Worm (Caenorhabditis elegans) whole organism, L1 larva: ENCODE data around the gene F41F3.9.

Source experiments
- F16B12.6 ChIP-seq: fragments of 150-350 bp; optimal IDR thresholded peaks from 2 replicates; lab custom pipeline; 2014; ENCODE audit warnings: missing biosample characterization, missing genetic modification characterization
- Y116A8C.19 ChIP-seq: sonication (generic microtip); optimal IDR thresholded peaks from 2 replicates; lab custom pipeline; 2016; ENCODE audit warnings: missing compliant biosample characterization, missing genetic modification characterization, borderline replicate concordance
- aly-2 ChIP-seq: fragments of 150-350 bp; optimal IDR thresholded peaks from 2 replicates; lab custom pipeline; 2014; ENCODE audit warnings: missing biosample characterization, missing genetic modification characterization
- blmp-1 ChIP-seq: fragments of 150-350 bp; optimal IDR thresholded peaks from 2 replicates; lab custom pipeline; 2014; ENCODE audit warnings: missing biosample characterization, missing genetic modification characterization
- ceh-8 ChIP-seq: fragments of 200-800 bp; sonication (Bioruptor generic); optimal IDR thresholded peaks from 2 replicates; lab custom pipeline; 2018; ENCODE audit warnings: mild to moderate bottlenecking, missing genetic modification characterization, moderate library complexity, missing compliant biosample characterization
- ceh-82 ChIP-seq, 3 experiments: fragments of 150-350 bp in 1 of 3; sonication (generic microtip) in 2 of 3; optimal IDR thresholded peaks; 2 replicates each; lab custom pipeline; 2014 to 2017; ENCODE audit warnings: missing biosample characterization in 3 of 3, missing genetic modification characterization in 3 of 3
- ceh-88 ChIP-seq: fragments of 200-800 bp; sonication (Bioruptor generic); IDR thresholded peaks from 2 replicates; pipeline ENCODE4 v1.3.6; 2022; ENCODE audit warnings: missing genetic modification characterization, missing compliant biosample characterization
- ceh-90 ChIP-seq: sonication (generic microtip); optimal IDR thresholded peaks from 2 replicates; lab custom pipeline; 2016; ENCODE audit warnings: missing genetic modification characterization, missing compliant biosample characterization
- ces-1 ChIP-seq: fragments of 150-350 bp; optimal IDR thresholded peaks from 2 replicates; lab custom pipeline; 2014; ENCODE audit warnings: missing biosample characterization, missing genetic modification reagents, missing genetic modification characterization
- dsc-1 ChIP-seq: sonication (generic microtip); optimal IDR thresholded peaks from 2 replicates; lab custom pipeline; 2016; ENCODE audit warnings: mild to moderate bottlenecking, missing genetic modification characterization, missing compliant biosample characterization
- efl-3 ChIP-seq: fragments of 200-800 bp; sonication (Bioruptor generic); optimal IDR thresholded peaks from 2 replicates; lab custom pipeline; 2018; ENCODE audit warnings: mild to moderate bottlenecking, missing genetic modification characterization, missing compliant biosample characterization
- egl-13 ChIP-seq: sonication (generic microtip); optimal IDR thresholded peaks from 2 replicates; lab custom pipeline; 2016; ENCODE audit warnings: missing genotype, missing genetic modification reagents, missing genetic modification characterization, missing compliant biosample characterization
- egl-27 ChIP-seq, 2 experiments: fragments of 150-350 bp in 1 of 2; sonication (generic microtip); optimal IDR thresholded peaks; 3 replicates each; lab custom pipeline; 2017 to 2018; ENCODE audit warnings: missing biosample characterization in 2 of 2, missing genetic modification characterization in 2 of 2, missing genetic modification reagents in 2 of 2
- elt-2 ChIP-seq: sonication (generic microtip); optimal IDR thresholded peaks from 2 replicates; lab custom pipeline; 2016; ENCODE audit warnings: missing genetic modification characterization, mild to moderate bottlenecking, inconsistent platforms, missing compliant biosample characterization, missing genetic modification reagents
- elt-3 ChIP-seq, 6 experiments: fragments of 150-350 bp in 1 of 6; sonication (generic microtip); optimal IDR thresholded peaks; 2 replicates each; lab custom pipeline; 2017 to 2018; ENCODE audit warnings: missing biosample characterization in 6 of 6, missing genetic modification characterization in 6 of 6, inconsistent platforms in 1 of 6
- ets-5 ChIP-seq: fragments of 200-800 bp; sonication (Bioruptor generic); IDR thresholded peaks from 2 replicates; pipeline ENCODE4 v1.3.6; 2022; ENCODE audit warnings: missing genetic modification characterization, missing compliant biosample characterization
- grh-1 ChIP-seq: fragments of 200-800 bp; sonication (Bioruptor generic); IDR thresholded peaks from 2 replicates; pipeline ENCODE4 v1.3.6; 2022; ENCODE audit warnings: missing genetic modification reagents, missing genetic modification characterization, missing compliant biosample characterization
- hlh-17 ChIP-seq: fragments of 200-800 bp; sonication (Bioruptor generic); optimal IDR thresholded peaks from 2 replicates; lab custom pipeline; 2018; ENCODE audit warnings: missing genetic modification characterization, mild to moderate bottlenecking, missing compliant biosample characterization, moderate library complexity, borderline replicate concordance
- hlh-4 ChIP-seq: sonication (generic microtip); optimal IDR thresholded peaks from 2 replicates; lab custom pipeline; 2016; ENCODE audit warnings: mild to moderate bottlenecking, missing genetic modification characterization, missing compliant biosample characterization
- hpl-2 ChIP-seq: fragments of 150-350 bp; optimal IDR thresholded peaks from 2 replicates; lab custom pipeline; 2014; ENCODE audit warnings: missing biosample characterization, missing genetic modification reagents, missing genetic modification characterization
- irx-1 ChIP-seq: sonication (generic microtip); optimal IDR thresholded peaks from 2 replicates; lab custom pipeline; 2016; ENCODE audit warnings: missing genetic modification characterization, missing compliant biosample characterization
- isw-1 ChIP-seq: fragments of 200-800 bp; sonication (Bioruptor generic); IDR thresholded peaks from 2 replicates; pipeline ENCODE4 v1.3.6; 2022; ENCODE audit warnings: missing genetic modification characterization, missing compliant biosample characterization
- jun-1 ChIP-seq: fragments of 150-350 bp; optimal IDR thresholded peaks from 2 replicates; lab custom pipeline; 2014; ENCODE audit warnings: missing biosample characterization, missing genetic modification reagents, missing genetic modification characterization
- lin-13 ChIP-seq: fragments of 150-350 bp; optimal IDR thresholded peaks from 2 replicates; lab custom pipeline; 2014; ENCODE audit warnings: missing biosample characterization, missing genetic modification reagents, missing genetic modification characterization
- lin-14 ChIP-seq: fragments of 200-800 bp; sonication (Bioruptor generic); optimal IDR thresholded peaks from 2 replicates; lab custom pipeline; 2018; ENCODE audit warnings: mild to moderate bottlenecking, missing genetic modification characterization, moderate library complexity, missing compliant biosample characterization
- lin-15B ChIP-seq: fragments of 150-350 bp; sonication (generic microtip); optimal IDR thresholded peaks from 3 replicates; lab custom pipeline; 2014; ENCODE audit warnings: missing biosample characterization, missing genetic modification characterization
- lir-3 ChIP-seq: sonication (generic microtip); optimal IDR thresholded peaks from 2 replicates; lab custom pipeline; 2016; ENCODE audit warnings: mild to moderate bottlenecking, missing genetic modification characterization, moderate library complexity, missing compliant biosample characterization; ENCODE audit not compliant: poor library complexity
- lsy-2 ChIP-seq, 2 experiments: fragments of 150-350 bp; optimal IDR thresholded peaks; 2 replicates each; lab custom pipeline; 2014; ENCODE audit warnings: missing biosample characterization in 2 of 2, missing genetic modification characterization in 2 of 2
- mab-9 ChIP-seq: fragments of 200-800 bp; sonication (Bioruptor generic); IDR thresholded peaks from 2 replicates; pipeline ENCODE4 v1.3.6; 2022; ENCODE audit warnings: missing genetic modification reagents, missing genetic modification characterization, missing compliant biosample characterization
- mdl-1 ChIP-seq, 2 experiments: fragments of 150-350 bp; optimal IDR thresholded peaks; 2 replicates each; lab custom pipeline; 2014 to 2017; ENCODE audit warnings: missing biosample characterization in 2 of 2, missing genetic modification characterization in 2 of 2, inconsistent platforms in 1 of 2
- mef-2 ChIP-seq: fragments of 150-350 bp; optimal IDR thresholded peaks from 2 replicates; lab custom pipeline; 2014; ENCODE audit warnings: missing biosample characterization, missing genetic modification characterization
- nhr-11 ChIP-seq: fragments of 150-350 bp; optimal IDR thresholded peaks from 2 replicates; lab custom pipeline; 2014; ENCODE audit warnings: missing biosample characterization, missing genetic modification characterization
- nhr-237 ChIP-seq: fragments of 150-350 bp; optimal IDR thresholded peaks from 2 replicates; lab custom pipeline; 2014; ENCODE audit warnings: missing biosample characterization, missing genetic modification characterization
- nhr-28 ChIP-seq: fragments of 150-350 bp; optimal IDR thresholded peaks from 2 replicates; lab custom pipeline; 2014; ENCODE audit warnings: missing biosample characterization, missing genetic modification characterization
- nhr-71 ChIP-seq: sonication (generic microtip); optimal IDR thresholded peaks from 2 replicates; lab custom pipeline; 2016; ENCODE audit warnings: mild to moderate bottlenecking, missing genetic modification characterization, moderate library complexity, missing compliant biosample characterization
- nhr-77 ChIP-seq: fragments of 150-350 bp; optimal IDR thresholded peaks from 2 replicates; lab custom pipeline; 2014; ENCODE audit warnings: missing biosample characterization, missing genetic modification characterization
- nhr-84 ChIP-seq: sonication (generic microtip); optimal IDR thresholded peaks from 2 replicates; lab custom pipeline; 2017; ENCODE audit warnings: missing biosample characterization, missing genetic modification characterization
- nhr-90 ChIP-seq: sonication (generic microtip); optimal IDR thresholded peaks from 2 replicates; lab custom pipeline; 2016; ENCODE audit warnings: mild to moderate bottlenecking, missing genetic modification characterization, missing compliant biosample characterization; ENCODE audit not compliant: poor library complexity
- pag-3 ChIP-seq: sonication (generic microtip); optimal IDR thresholded peaks from 2 replicates; lab custom pipeline; 2017; ENCODE audit warnings: missing genetic modification characterization, mild to moderate bottlenecking, missing compliant biosample characterization, antibody characterized with exemption, borderline replicate concordance; ENCODE audit not compliant: insufficient read depth
- pax-3 ChIP-seq: fragments of 200-800 bp; sonication (Bioruptor generic); optimal IDR thresholded peaks from 2 replicates; lab custom pipeline; 2018; ENCODE audit warnings: mild to moderate bottlenecking, missing genetic modification characterization, moderate library complexity, missing compliant biosample characterization
- pqm-1 ChIP-seq: sonication (generic microtip); optimal IDR thresholded peaks from 3 replicates; lab custom pipeline; 2017; ENCODE audit warnings: missing biosample characterization, missing genetic modification characterization
- rnt-1 ChIP-seq: sonication (generic microtip); optimal IDR thresholded peaks from 2 replicates; lab custom pipeline; 2016; ENCODE audit warnings: mild to moderate bottlenecking, missing genetic modification characterization, moderate library complexity, missing compliant biosample characterization
- snu-23 ChIP-seq: sonication (generic microtip); optimal IDR thresholded peaks from 2 replicates; lab custom pipeline; 2016; ENCODE audit warnings: missing genetic modification characterization, missing compliant biosample characterization
- sptf-1 ChIP-seq: fragments of 150-350 bp; optimal IDR thresholded peaks from 2 replicates; lab custom pipeline; 2014; ENCODE audit warnings: missing biosample characterization, missing genetic modification characterization
- sup-37 ChIP-seq: fragments of 200-800 bp; sonication (Bioruptor generic); optimal IDR thresholded peaks from 2 replicates; lab custom pipeline; 2018; ENCODE audit warnings: mild to moderate bottlenecking, missing genetic modification characterization, missing compliant biosample characterization
- tbx-2 ChIP-seq: sonication (generic microtip); optimal IDR thresholded peaks from 2 replicates; lab custom pipeline; 2016; ENCODE audit warnings: missing genetic modification characterization, missing compliant biosample characterization
- unc-86 ChIP-seq: sonication (generic microtip); optimal IDR thresholded peaks from 2 replicates; lab custom pipeline; 2016; ENCODE audit warnings: missing genetic modification characterization, missing compliant biosample characterization
- unc-98 ChIP-seq: fragments of 200-800 bp; sonication (Bioruptor generic); IDR thresholded peaks from 2 replicates; pipeline ENCODE4 v1.3.6; 2022; ENCODE audit warnings: missing genetic modification characterization, missing compliant biosample characterization
- vab-15 ChIP-seq: sonication (generic microtip); optimal IDR thresholded peaks from 2 replicates; lab custom pipeline; 2017; ENCODE audit warnings: missing genotype, mild to moderate bottlenecking, missing genetic modification characterization, missing compliant biosample characterization
- xbp-1 ChIP-seq: sonication (generic microtip); optimal IDR thresholded peaks from 2 replicates; lab custom pipeline; 2016; ENCODE audit warnings: missing genetic modification characterization, missing compliant biosample characterization
- zag-1 ChIP-seq: fragments of 150-350 bp; optimal IDR thresholded peaks from 2 replicates; lab custom pipeline; 2014; ENCODE audit warnings: missing biosample characterization, missing genetic modification characterization
- zip-4 ChIP-seq: fragments of 200-800 bp; sonication (Bioruptor generic); optimal IDR thresholded peaks from 2 replicates; lab custom pipeline; 2018; ENCODE audit warnings: mild to moderate bottlenecking, missing genetic modification characterization, moderate library complexity, missing compliant biosample characterization

F41F3.9 gene

ce11 chrV:4693282-4693588 lies 38.0 kb downstream of the F41F3.9 start (continued):
- TF ChIP-seq vab-15 (tag; lab: Kevin White, UChicago) (no peak), tbx-2 (tag; lab: Kevin White, UChicago) (peak; percentile 46), ceh-8 (GFP tag; lab: Kevin White, UChicago) (no peak), mef-2 (tag; lab: Kevin White, UChicago) (no peak), lin-15B (no peak), efl-3 (GFP tag; lab: Kevin White, UChicago) (no peak), hpl-2 (GFP tag; lab: Kevin White, UChicago) (no peak), sptf-1 (tag; lab: Kevin White, UChicago) (no peak), ceh-88 (no peak), Y116A8C.19 (no peak), hlh-4 (tag; lab: Kevin White, UChicago) (no peak), xbp-1 (tag; lab: Kevin White, UChicago) (no peak), lin-13 (GFP tag; lab: Kevin White, UChicago) (no peak), unc-98 (no peak), ets-5 (no peak), mab-9 (GFP tag; lab: Robert Waterston, UW) (no peak), lir-3 (tag; lab: Kevin White, UChicago) (no peak), nhr-11 (tag; lab: Kevin White, UChicago) (no peak), nhr-90 (tag; lab: Kevin White, UChicago) (no peak), blmp-1 (tag; lab: Kevin White, UChicago) (no peak), pqm-1 (tag; lab: Kevin White, UChicago) (no peak), lsy-2 (tag; optimal IDR thresholded peaks at IDR 0.05; lab: Kevin White, UChicago) (peak; percentile 28 to 56), ces-1 (GFP tag; lab: Kevin White, UChicago) (no peak), lin-14 (GFP tag; lab: Kevin White, UChicago) (peak; percentile 69), ceh-82 (tag; optimal IDR thresholded peaks at IDR 0.05; lab: Kevin White, UChicago) (no peak), egl-27 (tag; optimal IDR thresholded peaks at IDR 0.05; lab: Kevin White, UChicago) (no peak), grh-1 (GFP tag; lab: Robert Waterston, UW) (no peak), elt-2 (tag; lab: Kevin White, UChicago) (no peak), irx-1 (tag; lab: Kevin White, UChicago) (no peak), nhr-28 (tag; lab: Kevin White, UChicago) (no peak), unc-86 (tag; lab: Kevin White, UChicago) (no peak), mdl-1 (tag; optimal IDR thresholded peaks at IDR 0.05; lab: Kevin White, UChicago) (peak in 1 of 2 experiments; percentile 27), elt-3 (tag; optimal IDR thresholded peaks at IDR 0.05; lab: Kevin White, UChicago) (no peak), F16B12.6 (tag; lab: Kevin White, UChicago) (no peak), isw-1 (GFP tag; lab: Robert Waterston, UW) (no peak), sup-37 (no peak), nhr-77 (tag; lab: Kevin White, UChicago) (no peak), dsc-1 (no peak), egl-13 (tag; lab: Kevin White, UChicago) (no peak), nhr-237 (tag; lab: Kevin White, UChicago) (no peak), nhr-71 (peak; percentile 64), zip-4 (GFP tag; lab: Kevin White, UChicago) (no peak), jun-1 (no peak), pax-3 (tag; lab: Kevin White, UChicago) (no peak), aly-2 (tag; lab: Kevin White, UChicago) (no peak), hlh-17 (GFP tag; lab: Kevin White, UChicago) (no peak), rnt-1 (tag; lab: Kevin White, UChicago) (peak; percentile 69), ceh-90 (tag; lab: Kevin White, UChicago) (no peak), pag-3 (tag; lab: Kevin White, UChicago) (no peak), nhr-84 (no peak), snu-23 (GFP tag; lab: Kevin White, UChicago) (peak; percentile 28), zag-1 (no peak)
